Fruit fly (Drosophila melanogaster): ENCODE measurements around the gene CG43815.

dm6 chr2L:3573172-3573755 lies 2.7 kb upstream of the CG43815 start:
- TF ChIP-seq EcR (GFP tag; optimal IDR thresholded peaks at IDR 0.05) (no peak), CG8159 (tag; optimal IDR thresholded peaks at IDR 0.05) (peak; percentile 56), CG10348 (GFP tag; IDR thresholded peaks at IDR 0.05) (no peak), CG9948 (tag; optimal IDR thresholded peaks at IDR 0.05) (peak; percentile 32), Pif1A (GFP tag; optimal IDR thresholded peaks at IDR 0.05) (peak; percentile 18), Pif1B (GFP tag; optimal IDR thresholded peaks at IDR 0.05) (no peak), rn (GFP tag; IDR thresholded peaks at IDR 0.05) (no peak), CG13204 (GFP tag; optimal IDR thresholded peaks at IDR 0.05) (no peak), CG34367 (tag; optimal IDR thresholded peaks at IDR 0.05) (no peak), CG4496 (GFP tag; IDR thresholded peaks at IDR 0.05) (peak; percentile 43; the same call in 1 of the 3 replicates), CG12605 (GFP tag; IDR thresholded peaks at IDR 0.05) (no peak)
